Worm (Caenorhabditis elegans) whole organism, midembryonic: ENCODE measurements around the gene Y73B3B.1.
"Not testable (repeated sequence)": the region's sequence is repeated elsewhere in the genome, so short reads cannot be mapped to it uniquely, and the experiment has no call there.

ENCODE experiments used
- T22C8.4 ChIP-seq: fragments of 200-800 bp; sonication (Bioruptor generic); IDR thresholded peaks from 2 replicates; pipeline ENCODE4 v1.3.6; 2022; ENCODE audit warnings: missing genetic modification characterization, missing compliant biosample characterization
- cog-1 ChIP-seq: sonication (generic microtip); optimal IDR thresholded peaks from 2 replicates; lab custom pipeline; 2016; ENCODE audit warnings: missing genetic modification characterization, missing compliant biosample characterization
- klf-2 ChIP-seq: fragments of 200-800 bp; sonication (Bioruptor generic); conservative IDR thresholded peaks from 2 replicates; pipeline ENCODE4 v1.3.6; 2022; ENCODE audit warnings: missing genetic modification reagents, missing genetic modification characterization, missing compliant biosample characterization
- med-1 ChIP-seq: sonication (generic microtip); optimal IDR thresholded peaks from 2 replicates; lab custom pipeline; 2017; ENCODE audit warnings: missing genetic modification characterization, mild to moderate bottlenecking, missing compliant biosample characterization, antibody characterized with exemption, missing genetic modification reagents; ENCODE audit not compliant: insufficient read depth
- ref-1 ChIP-seq: fragments of 200-800 bp; sonication (Bioruptor generic); conservative IDR thresholded peaks from 2 replicates; pipeline ENCODE4 v1.3.6; 2022; ENCODE audit warnings: missing genetic modification reagents, missing genetic modification characterization, missing compliant biosample characterization
- tab-1 ChIP-seq: fragments of 200-800 bp; sonication (Bioruptor generic); IDR thresholded peaks from 2 replicates; pipeline ENCODE4 v1.3.6; 2022; ENCODE audit warnings: missing genetic modification characterization, missing compliant biosample characterization

DNA sequence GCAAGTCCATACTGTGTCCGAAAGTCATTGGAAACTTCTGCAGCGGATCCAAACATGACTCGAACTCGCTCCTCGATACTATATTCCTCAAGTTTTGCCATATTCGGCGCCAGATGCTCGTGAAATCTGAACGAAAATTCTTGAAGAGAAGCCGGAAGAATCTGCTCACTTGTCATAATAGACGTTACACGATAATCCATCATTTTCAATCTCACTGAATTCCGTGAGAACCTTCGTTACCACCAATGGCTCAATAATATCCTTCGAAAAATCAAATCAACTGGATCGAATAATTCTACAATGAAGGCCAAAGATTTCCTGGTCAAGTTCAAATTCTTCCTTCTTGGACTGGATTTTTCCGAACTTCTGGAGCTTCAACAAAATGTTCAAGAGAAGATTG, at the start of gene Y73B3B.1:
- not testable (repeated sequence) for TF ChIP-seq med-1 (GFP tag; lab: Kevin White, UChicago); T22C8.4 (GFP tag; lab: Robert Waterston, UW); cog-1 (tag; lab: Kevin White, UChicago); klf-2 (GFP tag; lab: Robert Waterston, UW); ref-1 (GFP tag; lab: Robert Waterston, UW); tab-1
